Fruit fly (Drosophila melanogaster): Measurements from ENCODE around the gene Pex14.
A peak's percentile ranks its signal among the peaks of the same experiment; 100 is the strongest.

The Pex14 gene

DNA sequence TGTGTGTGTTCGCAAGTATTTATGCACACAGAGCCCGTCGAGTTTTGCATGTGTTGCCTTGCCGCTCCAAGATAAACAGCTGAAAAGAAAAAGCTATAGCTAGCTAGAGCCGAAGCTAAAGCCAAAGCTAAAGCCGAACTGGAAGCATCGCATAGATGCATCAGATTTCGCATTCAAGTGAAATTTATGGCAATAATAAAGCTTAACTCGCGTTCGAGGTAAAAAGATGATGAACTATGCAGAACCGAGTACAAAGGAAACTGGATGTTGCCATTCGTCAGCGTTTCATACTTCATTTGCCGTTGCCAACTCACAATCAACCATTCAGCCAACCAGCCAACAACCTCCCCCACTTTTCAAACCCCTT is 44.4 kb upstream of the Pex14 start:
- TF ChIP-seq dac (GFP tag; optimal IDR thresholded peaks at IDR 0.05), result no peak
- peak; percentile 23 for TF ChIP-seq Eip78C (GFP tag)

DNA sequence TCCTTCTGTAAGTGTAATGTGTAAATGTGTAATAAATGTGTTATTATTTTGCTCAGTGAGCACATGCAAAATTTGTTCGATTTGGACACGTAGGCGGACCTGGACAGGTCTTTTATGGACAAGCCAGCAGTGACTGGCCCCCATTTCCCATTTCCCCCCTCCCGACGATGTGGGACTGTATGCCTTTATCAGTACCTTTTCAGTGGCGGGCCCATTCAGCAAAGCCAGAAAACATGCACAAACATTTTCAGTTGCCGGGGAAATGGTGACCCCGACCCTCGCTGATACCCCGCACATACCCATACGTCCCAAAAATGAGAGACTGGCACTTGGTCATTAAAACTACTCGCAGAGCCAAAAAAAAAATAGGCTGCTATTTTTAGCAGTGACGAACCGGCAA is 42.3 kb upstream of the Pex14 start:
- TF ChIP-seq OdsH (GFP tag; optimal IDR thresholded peaks at IDR 0.05) (no peak), CG8319 (GFP tag; optimal IDR thresholded peaks at IDR 0.05) (peak; percentile 21), CG3032 (tag; optimal IDR thresholded peaks at IDR 0.05) (no peak), lz (GFP tag; optimal IDR thresholded peaks at IDR 0.05) (no peak), CG34406 (GFP tag; optimal IDR thresholded peaks at IDR 0.05) (no peak), svp (GFP tag) (peak; percentile 2), Eip93F (GFP tag; optimal IDR thresholded peaks at IDR 0.05) (no peak), CG6808 (GFP tag; optimal IDR thresholded peaks at IDR 0.05) (no peak), CG8119 (GFP tag; IDR thresholded peaks at IDR 0.05) (0 out of 3 replicates have a peak, but pooled peaks have one; percentile 0), dsx (GFP tag; optimal IDR thresholded peaks at IDR 0.05; ENCODE audit: poor library complexity, severe bottlenecking) (no peak), CG31627 (GFP tag; optimal IDR thresholded peaks at IDR 0.05) (no peak)

dm6 chr3L:20737346-20737745 is 41.3 kb upstream of the Pex14 start:
- no peak for TF ChIP-seq Eip93F (GFP tag; optimal IDR thresholded peaks at IDR 0.05)
- TF ChIP-seq CG6163 (GFP tag; IDR thresholded peaks at IDR 0.05), result no peak
- TF ChIP-seq CG4318 (GFP tag; optimal IDR thresholded peaks at IDR 0.05), result no peak
- TF ChIP-seq CG6276 (GFP tag; optimal IDR thresholded peaks at IDR 0.05), result no peak
- peak; percentile 30 for TF ChIP-seq CG9139 (GFP tag; optimal IDR thresholded peaks at IDR 0.05)
- TF ChIP-seq net (GFP tag; optimal IDR thresholded peaks at IDR 0.05), result no peak
- TF ChIP-seq lz (GFP tag; optimal IDR thresholded peaks at IDR 0.05), result no peak
- no peak for TF ChIP-seq esn (GFP tag; optimal IDR thresholded peaks at IDR 0.05)
- no peak for TF ChIP-seq CG10631 (GFP tag; optimal IDR thresholded peaks at IDR 0.05)
- no peak for TF ChIP-seq cyc (GFP tag; optimal IDR thresholded peaks at IDR 0.05)
- TF ChIP-seq CG8319 (GFP tag; optimal IDR thresholded peaks at IDR 0.05), result no peak
- no peak for TF ChIP-seq CG8632 (GFP tag; optimal IDR thresholded peaks at IDR 0.05)
- TF ChIP-seq CG3919 (GFP tag; optimal IDR thresholded peaks at IDR 0.05), result peak; percentile 8
- TF ChIP-seq CG6792 (GFP tag; optimal IDR thresholded peaks at IDR 0.05), result no peak
- TF ChIP-seq dsx (GFP tag; optimal IDR thresholded peaks at IDR 0.05; ENCODE audit: poor library complexity, severe bottlenecking), result no peak
- no peak for TF ChIP-seq CG31627 (GFP tag; optimal IDR thresholded peaks at IDR 0.05)
- no peak for TF ChIP-seq CG10669 (GFP tag; optimal IDR thresholded peaks at IDR 0.05)
- peak; percentile 15 for TF ChIP-seq CG6808 (GFP tag; optimal IDR thresholded peaks at IDR 0.05)
- TF ChIP-seq CG3032 (tag; optimal IDR thresholded peaks at IDR 0.05), result no peak
- no peak for TF ChIP-seq Hr38 (GFP tag; optimal IDR thresholded peaks at IDR 0.05)
- no peak for TF ChIP-seq CG32006 (GFP tag; optimal IDR thresholded peaks at IDR 0.05)
- no peak for TF ChIP-seq Hr39 (GFP tag; optimal IDR thresholded peaks at IDR 0.05)
- TF ChIP-seq CG1621 (tag; optimal IDR thresholded peaks at IDR 0.05), result no peak
- TF ChIP-seq fkh (GFP tag; optimal IDR thresholded peaks at IDR 0.05), result peak; percentile 24
- TF ChIP-seq Blimp-1 (GFP tag; optimal IDR thresholded peaks at IDR 0.05), result no peak
- no peak for TF ChIP-seq Sox15 (GFP tag; optimal IDR thresholded peaks at IDR 0.05)
- TF ChIP-seq CG16779 (tag; optimal IDR thresholded peaks at IDR 0.05), result no peak
- no peak for TF ChIP-seq Smox (GFP tag; optimal IDR thresholded peaks at IDR 0.05)
- TF ChIP-seq CG11762 (GFP tag; optimal IDR thresholded peaks at IDR 0.05; ENCODE audit: insufficient read depth), result no peak
- no peak for TF ChIP-seq Eip75B (GFP tag; optimal IDR thresholded peaks at IDR 0.05)
- no peak for TF ChIP-seq CG11902 (GFP tag; optimal IDR thresholded peaks at IDR 0.05)
- peak; percentile 1 to 35 for TF ChIP-seq ss (GFP tag; optimal IDR thresholded peaks at IDR 0.05)
- TF ChIP-seq fd59A (GFP tag; optimal IDR thresholded peaks at IDR 0.05), result no peak
- peak; percentile 65 for TF ChIP-seq svp (GFP tag)
- TF ChIP-seq CG6854 (GFP tag; optimal IDR thresholded peaks at IDR 0.05), result no peak
- TF ChIP-seq achi (GFP tag; optimal IDR thresholded peaks at IDR 0.05), result no peak
- TF ChIP-seq dac (GFP tag; optimal IDR thresholded peaks at IDR 0.05), result no peak
- TF ChIP-seq topi (GFP tag; optimal IDR thresholded peaks at IDR 0.05), result no peak
- TF ChIP-seq Lpt (GFP tag; optimal IDR thresholded peaks at IDR 0.05), result no peak
- no peak for TF ChIP-seq fd85E (GFP tag; optimal IDR thresholded peaks at IDR 0.05)
- TF ChIP-seq Sox102F (GFP tag; optimal IDR thresholded peaks at IDR 0.05), result no peak
- no peak for TF ChIP-seq acj6 (GFP tag; optimal IDR thresholded peaks at IDR 0.05)
- TF ChIP-seq Hr4 (GFP tag; optimal IDR thresholded peaks at IDR 0.05), result no peak
- TF ChIP-seq pdm3 (GFP tag; optimal IDR thresholded peaks at IDR 0.05), result no peak

All from whole organism, prepupa.